Fruit fly (Drosophila melanogaster): ENCODE data around the gene Cpsf100.

Cpsf100 gene

dm6 chr3R:29011144-29011543, 23.2 kb upstream of the Cpsf100 start (continued):
- no peak for TF ChIP-seq acj6 (GFP tag; optimal IDR thresholded peaks at IDR 0.05)
- TF ChIP-seq CG3032 (tag; optimal IDR thresholded peaks at IDR 0.05): peak; percentile 51
- TF ChIP-seq CG9139 (GFP tag; optimal IDR thresholded peaks at IDR 0.05): no peak
- TF ChIP-seq Eip78C (GFP tag): peak; percentile 88
- no peak for TF ChIP-seq vri (GFP tag; optimal IDR thresholded peaks at IDR 0.05)

- TF ChIP-seq pdm3 (GFP tag; optimal IDR thresholded peaks at IDR 0.05) (no peak), Hr4 (GFP tag; optimal IDR thresholded peaks at IDR 0.05) (no peak), eg (GFP tag; IDR thresholded peaks at IDR 0.05) (0 out of 3 replicates have a peak, but pooled peaks have one; percentile 18), fd59A (GFP tag; optimal IDR thresholded peaks at IDR 0.05) (no peak), dac (GFP tag; optimal IDR thresholded peaks at IDR 0.05) (no peak), esn (GFP tag; optimal IDR thresholded peaks at IDR 0.05) (no peak)
Observed at dm6 chr3R:29020366-29020765, 14.0 kb upstream of the Cpsf100 start, which contains the start of gene wat. TSS of gene wat (minus strand) at chr3R:29020406.

dm6 chr3R:29024671-29025070, 9.7 kb upstream of the Cpsf100 start, which contains the start of gene CG14518:
TSS of gene CG14518 (plus strand) at chr3R:29024971.
- TF ChIP-seq CG10631 (GFP tag; optimal IDR thresholded peaks at IDR 0.05) (no peak), CG4318 (GFP tag; optimal IDR thresholded peaks at IDR 0.05) (no peak), Eip93F (GFP tag; optimal IDR thresholded peaks at IDR 0.05) (no peak)

dm6 chr3R:29027122-29027521, 7.3 kb upstream of the Cpsf100 start, which contains the start of the genes eIF4E6 and CG1951:
TSS of gene eIF4E6 (minus strand) at chr3R:29027174.
TSS of gene CG1951 (plus strand) at chr3R:29027236.
- TF ChIP-seq CG11902 (GFP tag; optimal IDR thresholded peaks at IDR 0.05): no peak
- TF ChIP-seq fd59A (GFP tag; optimal IDR thresholded peaks at IDR 0.05): no peak
- no peak for TF ChIP-seq CG16779 (tag; optimal IDR thresholded peaks at IDR 0.05)
- no peak for TF ChIP-seq OdsH (GFP tag; optimal IDR thresholded peaks at IDR 0.05)
- no peak for TF ChIP-seq spab (GFP tag; optimal IDR thresholded peaks at IDR 0.05)
- no peak for TF ChIP-seq Hr38 (GFP tag; optimal IDR thresholded peaks at IDR 0.05)
- no peak for TF ChIP-seq Blimp-1 (GFP tag; optimal IDR thresholded peaks at IDR 0.05)
- TF ChIP-seq esn (GFP tag; optimal IDR thresholded peaks at IDR 0.05): peak; percentile 17
- no peak for TF ChIP-seq CG6792 (GFP tag; optimal IDR thresholded peaks at IDR 0.05)
- no peak for TF ChIP-seq Hr39 (GFP tag; optimal IDR thresholded peaks at IDR 0.05)
- TF ChIP-seq eg (GFP tag; IDR thresholded peaks at IDR 0.05): no peak
- TF ChIP-seq Lpt (GFP tag; optimal IDR thresholded peaks at IDR 0.05): no peak
- TF ChIP-seq ss (GFP tag; optimal IDR thresholded peaks at IDR 0.05): peak in 1 of 2 experiments; percentile 6
- no peak for TF ChIP-seq CG6276 (GFP tag; optimal IDR thresholded peaks at IDR 0.05)
- TF ChIP-seq svp (GFP tag): no peak
- no peak for TF ChIP-seq CG34406 (GFP tag; optimal IDR thresholded peaks at IDR 0.05)
- peak; percentile 28 for TF ChIP-seq fkh (GFP tag; optimal IDR thresholded peaks at IDR 0.05)
- TF ChIP-seq CG3919 (GFP tag; optimal IDR thresholded peaks at IDR 0.05): no peak
- TF ChIP-seq topi (GFP tag; optimal IDR thresholded peaks at IDR 0.05): no peak
- TF ChIP-seq Ets21C (GFP tag; optimal IDR thresholded peaks at IDR 0.05): no peak
- no peak for TF ChIP-seq CG11294 (GFP tag; IDR thresholded peaks at IDR 0.05)
- TF ChIP-seq Met (GFP tag; optimal IDR thresholded peaks at IDR 0.05): no peak
- TF ChIP-seq achi (GFP tag; optimal IDR thresholded peaks at IDR 0.05): no peak
- no peak for TF ChIP-seq CG8319 (GFP tag; optimal IDR thresholded peaks at IDR 0.05)
- TF ChIP-seq dac (GFP tag; optimal IDR thresholded peaks at IDR 0.05): no peak
- peak; percentile 9 for TF ChIP-seq CG3032 (tag; optimal IDR thresholded peaks at IDR 0.05)
- peak; percentile 72 for TF ChIP-seq Sox14 (GFP tag; optimal IDR thresholded peaks at IDR 0.05)
- TF ChIP-seq pdm3 (GFP tag; optimal IDR thresholded peaks at IDR 0.05): no peak
- TF ChIP-seq CG32006 (GFP tag; optimal IDR thresholded peaks at IDR 0.05): no peak
- no peak for TF ChIP-seq Gug (GFP tag; IDR thresholded peaks at IDR 0.05)
- no peak for TF ChIP-seq salr (GFP tag; optimal IDR thresholded peaks at IDR 0.05)
- TF ChIP-seq fd85E (GFP tag; optimal IDR thresholded peaks at IDR 0.05): no peak
- no peak for TF ChIP-seq vri (GFP tag; optimal IDR thresholded peaks at IDR 0.05)
- no peak for TF ChIP-seq CG11762 (GFP tag; optimal IDR thresholded peaks at IDR 0.05; ENCODE audit: insufficient read depth)
- no peak for TF ChIP-seq CG6854 (GFP tag; optimal IDR thresholded peaks at IDR 0.05)
- no peak for TF ChIP-seq lz (GFP tag; optimal IDR thresholded peaks at IDR 0.05)
- TF ChIP-seq Ets96B (tag; optimal IDR thresholded peaks at IDR 0.05): no peak
